Fruit fly (Drosophila melanogaster) whole organism, prepupa: ENCODE measurements around the gene ncd.

ENCODE experiments used
- Blimp-1 ChIP-seq: fragments of 200-800 bp; sonication (Bioruptor generic); optimal IDR thresholded peaks from 3 replicates; lab custom pipeline; 2017; ENCODE audit warnings: missing biosample characterization, missing genetic modification characterization, mild to moderate bottlenecking, moderate library complexity, missing genetic modification reagents
- CG10631 ChIP-seq: fragments of 200-800 bp; sonication (Bioruptor generic); optimal IDR thresholded peaks from 2 replicates; lab custom pipeline; 2016; ENCODE audit warnings: missing biosample characterization, missing genetic modification characterization
- CG11294 ChIP-seq: fragments of 200-800 bp; sonication (Bioruptor generic); IDR thresholded peaks from 2 replicates; pipeline ENCODE4 v1.3.6; 2022; ENCODE audit warnings: missing biosample characterization, missing genetic modification characterization
- CG11762 ChIP-seq: fragments of 200-800 bp; sonication (Bioruptor generic); optimal IDR thresholded peaks from 3 replicates; lab custom pipeline; 2016; ENCODE audit warnings: missing biosample characterization, missing genetic modification characterization; ENCODE audit not compliant: insufficient read depth
- CG15336 ChIP-seq: fragments of 200-800 bp; sonication (Bioruptor generic); IDR thresholded peaks from 2 replicates; pipeline ENCODE4 v1.3.6; 2022; ENCODE audit warnings: missing biosample characterization, missing genetic modification characterization
- CG1621 ChIP-seq: fragments of 200-800 bp; sonication (Bioruptor generic); optimal IDR thresholded peaks from 3 replicates; lab custom pipeline; 2018; ENCODE audit warnings: missing biosample characterization, mild to moderate bottlenecking, missing genetic modification characterization
- CG16779 ChIP-seq: fragments of 200-800 bp; sonication (Bioruptor generic); optimal IDR thresholded peaks from 3 replicates; lab custom pipeline; 2017; ENCODE audit warnings: missing biosample characterization, mild to moderate bottlenecking, missing genetic modification characterization
- CG32006 ChIP-seq: fragments of 200-800 bp; sonication (Bioruptor generic); optimal IDR thresholded peaks from 3 replicates; lab custom pipeline; 2017; ENCODE audit warnings: missing biosample characterization, mild to moderate bottlenecking, missing genetic modification characterization
- CG34406 ChIP-seq: fragments of 200-800 bp; sonication (Bioruptor generic); optimal IDR thresholded peaks from 3 replicates; lab custom pipeline; 2016; ENCODE audit warnings: missing biosample characterization, missing genetic modification characterization
- CG3919 ChIP-seq: fragments of 200-800 bp; sonication (Bioruptor generic); optimal IDR thresholded peaks from 3 replicates; lab custom pipeline; 2016; ENCODE audit warnings: missing biosample characterization, missing genetic modification characterization
- CG6808 ChIP-seq: fragments of 200-800 bp; sonication (Bioruptor generic); optimal IDR thresholded peaks from 3 replicates; lab custom pipeline; 2017; ENCODE audit warnings: missing biosample characterization, missing genetic modification characterization, mild to moderate bottlenecking, moderate library complexity, missing genetic modification reagents
- CG6854 ChIP-seq: fragments of 200-800 bp; sonication (Bioruptor generic); optimal IDR thresholded peaks from 2 replicates; lab custom pipeline; 2017; ENCODE audit warnings: missing biosample characterization, mild to moderate bottlenecking, missing genetic modification characterization
- CG7368 ChIP-seq: fragments of 200-800 bp; sonication (Bioruptor generic); optimal IDR thresholded peaks from 3 replicates; lab custom pipeline; 2016; ENCODE audit warnings: missing biosample characterization, missing genetic modification characterization
- CG8119 ChIP-seq: fragments of 200-800 bp; sonication (Bioruptor generic); IDR thresholded peaks from 3 replicates; pipeline ENCODE4 v1.3.6; 2022; ENCODE audit warnings: missing biosample characterization, missing genetic modification characterization
- CG8319 ChIP-seq: fragments of 200-800 bp; sonication (Bioruptor generic); optimal IDR thresholded peaks from 3 replicates; lab custom pipeline; 2016; ENCODE audit warnings: missing biosample characterization, missing genetic modification characterization
- CG8632 ChIP-seq: fragments of 200-800 bp; sonication (Bioruptor generic); optimal IDR thresholded peaks from 3 replicates; lab custom pipeline; 2016; ENCODE audit warnings: missing biosample characterization, missing genetic modification characterization
- CG9139 ChIP-seq: fragments of 200-800 bp; sonication (Bioruptor generic); optimal IDR thresholded peaks from 3 replicates; lab custom pipeline; 2017; ENCODE audit warnings: missing biosample characterization, mild to moderate bottlenecking, missing genetic modification characterization
- Eip75B ChIP-seq: fragments of 200-800 bp; sonication (Bioruptor generic); optimal IDR thresholded peaks from 3 replicates; lab custom pipeline; 2016; ENCODE audit warnings: missing biosample characterization, missing genetic modification characterization
- Eip78C ChIP-seq: fragments of 200-800 bp; sonication (Bioruptor generic); peaks from one replicate; lab custom pipeline; 2016; ENCODE audit warnings: missing biosample characterization, missing genetic modification characterization
- Eip93F ChIP-seq: fragments of 200-800 bp; sonication (Bioruptor generic); optimal IDR thresholded peaks from 2 replicates; lab custom pipeline; 2016; ENCODE audit warnings: missing biosample characterization, mild to moderate bottlenecking, missing genetic modification characterization
- Ets21C ChIP-seq: fragments of 200-800 bp; sonication (Bioruptor generic); optimal IDR thresholded peaks from 3 replicates; lab custom pipeline; 2016; ENCODE audit warnings: missing biosample characterization, missing genetic modification characterization
- Ets96B ChIP-seq: fragments of 200-800 bp; optimal IDR thresholded peaks from 2 replicates; lab custom pipeline; 2019; ENCODE audit warnings: missing biosample characterization, mild to moderate bottlenecking, missing genetic modification characterization, moderate library complexity
- Gug ChIP-seq: fragments of 200-800 bp; sonication (Bioruptor generic); IDR thresholded peaks from 2 replicates; pipeline ENCODE4 v1.3.6; 2022; ENCODE audit warnings: missing biosample characterization, missing genetic modification characterization
- Hr38 ChIP-seq: sonication (Bioruptor generic); optimal IDR thresholded peaks from 2 replicates; lab custom pipeline; 2016; ENCODE audit warnings: missing biosample characterization, missing genetic modification characterization
- Hr39 ChIP-seq: fragments of 200-800 bp; sonication (Bioruptor generic); optimal IDR thresholded peaks from 2 replicates; lab custom pipeline; 2016; ENCODE audit warnings: missing biosample characterization, missing genetic modification characterization
- Hr4 ChIP-seq: fragments of 200-800 bp; sonication (Bioruptor generic); optimal IDR thresholded peaks from 3 replicates; lab custom pipeline; 2016; ENCODE audit warnings: missing biosample characterization, missing genetic modification characterization
- Lpt ChIP-seq: fragments of 200-800 bp; sonication (Bioruptor generic); optimal IDR thresholded peaks from 3 replicates; lab custom pipeline; 2016; ENCODE audit warnings: missing biosample characterization, missing genetic modification characterization
- Met ChIP-seq: fragments of 200-800 bp; sonication (Bioruptor generic); optimal IDR thresholded peaks from 3 replicates; lab custom pipeline; 2016; ENCODE audit warnings: missing biosample characterization, missing genetic modification characterization
- OdsH ChIP-seq: fragments of 200-800 bp; sonication (Bioruptor generic); optimal IDR thresholded peaks from 3 replicates; lab custom pipeline; 2016; ENCODE audit warnings: missing biosample characterization, missing genetic modification characterization
- Sox14 ChIP-seq: fragments of 200-800 bp; sonication (Bioruptor generic); optimal IDR thresholded peaks from 3 replicates; lab custom pipeline; 2016; ENCODE audit warnings: missing biosample characterization, missing genetic modification characterization
- Sox15 ChIP-seq: fragments of 200-800 bp; sonication (Bioruptor generic); optimal IDR thresholded peaks from 3 replicates; lab custom pipeline; 2016; ENCODE audit warnings: missing biosample characterization, missing genetic modification characterization
- acj6 ChIP-seq: fragments of 200-800 bp; sonication (Bioruptor generic); optimal IDR thresholded peaks from 3 replicates; lab custom pipeline; 2016; ENCODE audit warnings: missing biosample characterization, missing genetic modification characterization
- dac ChIP-seq: fragments of 200-800 bp; sonication (Bioruptor generic); optimal IDR thresholded peaks from 2 replicates; lab custom pipeline; 2017; ENCODE audit warnings: missing biosample characterization, mild to moderate bottlenecking, missing genetic modification characterization
- dsx ChIP-seq: fragments of 200-800 bp; optimal IDR thresholded peaks from 3 replicates; lab custom pipeline; 2019; ENCODE audit warnings: missing biosample characterization, mild to moderate bottlenecking, missing genetic modification characterization, moderate library complexity; ENCODE audit not compliant: poor library complexity, severe bottlenecking
- eg ChIP-seq: fragments of 200-800 bp; sonication (Bioruptor generic); IDR thresholded peaks from 3 replicates; pipeline ENCODE4 v1.3.6; 2022; ENCODE audit warnings: missing biosample characterization, missing genetic modification characterization
- esn ChIP-seq: fragments of 200-800 bp; sonication (Bioruptor generic); optimal IDR thresholded peaks from 2 replicates; lab custom pipeline; 2016; ENCODE audit warnings: missing biosample characterization, mild to moderate bottlenecking, missing genetic modification characterization, moderate library complexity
- fd59A ChIP-seq: fragments of 200-800 bp; sonication (Bioruptor generic); optimal IDR thresholded peaks from 2 replicates; lab custom pipeline; 2017; ENCODE audit warnings: missing biosample characterization, mild to moderate bottlenecking, missing genetic modification characterization, missing genetic modification reagents
- fd85E ChIP-seq: fragments of 200-800 bp; sonication (Bioruptor generic); optimal IDR thresholded peaks from 3 replicates; lab custom pipeline; 2016; ENCODE audit warnings: missing biosample characterization, missing genetic modification characterization
- fkh ChIP-seq: fragments of 200-800 bp; sonication (Bioruptor generic); optimal IDR thresholded peaks from 3 replicates; lab custom pipeline; 2017; ENCODE audit warnings: missing biosample characterization, mild to moderate bottlenecking, missing genetic modification characterization, moderate library complexity
- lz ChIP-seq: fragments of 200-800 bp; sonication (Bioruptor generic); optimal IDR thresholded peaks from 3 replicates; lab custom pipeline; 2016; ENCODE audit warnings: missing biosample characterization, missing genetic modification characterization
- net ChIP-seq: fragments of 200-800 bp; sonication (Bioruptor generic); optimal IDR thresholded peaks from 3 replicates; lab custom pipeline; 2016; ENCODE audit warnings: missing biosample characterization, missing genetic modification characterization
- pdm3 ChIP-seq: fragments of 200-800 bp; sonication (Bioruptor generic); optimal IDR thresholded peaks from 3 replicates; lab custom pipeline; 2016; ENCODE audit warnings: missing biosample characterization, missing genetic modification characterization
- salr ChIP-seq, 2 experiments: fragments of 200-800 bp; sonication (Bioruptor generic); optimal IDR thresholded peaks; 3 replicates each; lab custom pipeline; 2016 to 2018; ENCODE audit warnings: missing biosample characterization in 2 of 2, missing genetic modification characterization in 2 of 2, mild to moderate bottlenecking in 1 of 2
- spab ChIP-seq: fragments of 200-800 bp; sonication (Bioruptor generic); optimal IDR thresholded peaks from 2 replicates; lab custom pipeline; 2017; ENCODE audit warnings: missing biosample characterization, mild to moderate bottlenecking, missing genetic modification characterization, missing genetic modification reagents
- ss ChIP-seq, 2 experiments: fragments of 200-800 bp; sonication (Bioruptor generic); optimal IDR thresholded peaks; 2 replicates in 1 of 2; 3 replicates in 1 of 2; lab custom pipeline; 2017 to 2018; ENCODE audit warnings: mild to moderate bottlenecking in 2 of 2, missing biosample characterization in 2 of 2, missing genetic modification characterization in 2 of 2, moderate library complexity in 1 of 2
- svp ChIP-seq: fragments of 200-800 bp; sonication (Bioruptor generic); peaks from one replicate; lab custom pipeline; 2016; ENCODE audit warnings: missing biosample characterization, missing genetic modification characterization
- topi ChIP-seq: fragments of 200-800 bp; sonication (Bioruptor generic); optimal IDR thresholded peaks from 3 replicates; lab custom pipeline; 2016; ENCODE audit warnings: missing biosample characterization, missing genetic modification characterization
- vri ChIP-seq: fragments of 200-800 bp; sonication (Bioruptor generic); optimal IDR thresholded peaks from 3 replicates; lab custom pipeline; 2016; ENCODE audit warnings: missing biosample characterization, mild to moderate bottlenecking, missing genetic modification characterization

The ncd gene

dm6 chr3R:29758734-29759131 is 48.2 kb downstream of the ncd start:
- TF ChIP-seq topi (GFP tag; lab: Kevin White, UChicago) (no peak), Ets21C (GFP tag; lab: Kevin White, UChicago) (no peak), Eip78C (GFP tag; lab: Kevin White, UChicago) (no peak), lz (GFP tag; lab: Kevin White, UChicago) (no peak), CG3919 (GFP tag; lab: Kevin White, UChicago) (no peak), Hr39 (GFP tag; lab: Kevin White, UChicago) (no peak)

dm6 chr3R:29758129-29758733 is 48.7 kb downstream of the ncd start:
- TF ChIP-seq CG7368 (GFP tag; lab: Kevin White, UChicago): peak; percentile 49
- TF ChIP-seq Hr4 (GFP tag; lab: Kevin White, UChicago): peak; percentile 79
- peak; percentile 62 for TF ChIP-seq CG34406 (GFP tag; lab: Kevin White, UChicago)
- peak; percentile 35 for TF ChIP-seq CG11762 (GFP tag; lab: Kevin White, UChicago)
- no peak for TF ChIP-seq vri
- TF ChIP-seq fd85E (GFP tag; lab: Kevin White, UChicago): peak; percentile 13
- peak; percentile 50 for TF ChIP-seq Eip75B (GFP tag; lab: Kevin White, UChicago)
- peak; percentile 84 for TF ChIP-seq eg (GFP tag; lab: Robert Waterston, UW)
- no peak for TF ChIP-seq Hr38
- peak; percentile 71 for TF ChIP-seq pdm3 (GFP tag; lab: Kevin White, UChicago)
- peak; percentile 59 for TF ChIP-seq acj6 (GFP tag; lab: Kevin White, UChicago)
- TF ChIP-seq Blimp-1 (GFP tag; lab: Kevin White, UChicago): no peak
- peak; percentile 67 for TF ChIP-seq OdsH
- peak; percentile 43 for TF ChIP-seq Hr39 (GFP tag; lab: Kevin White, UChicago)
- peak; percentile 39 for TF ChIP-seq lz (GFP tag; lab: Kevin White, UChicago)
- no peak for TF ChIP-seq Sox15 (GFP tag; lab: Kevin White, UChicago)
- TF ChIP-seq CG6808 (GFP tag; lab: Kevin White, UChicago): peak; percentile 16
- no peak for TF ChIP-seq Eip93F (GFP tag; lab: Kevin White, UChicago)
- peak; percentile 36 for TF ChIP-seq dac
- TF ChIP-seq fd59A (GFP tag; lab: Kevin White, UChicago): no peak
- TF ChIP-seq CG9139: no peak
- TF ChIP-seq svp: peak; percentile 63
- TF ChIP-seq CG15336 (GFP tag; lab: Robert Waterston, UW): peak; percentile 88
- no peak for TF ChIP-seq CG6854 (GFP tag; lab: Kevin White, UChicago)
- peak; percentile 27 for TF ChIP-seq Sox14 (GFP tag; lab: Kevin White, UChicago)
- TF ChIP-seq CG32006: peak; percentile 78
- TF ChIP-seq esn (GFP tag; lab: Kevin White, UChicago): peak; percentile 57
- peak in 1 of 2 experiments; percentile 11 for TF ChIP-seq salr (GFP tag; optimal IDR thresholded peaks at IDR 0.05; lab: Kevin White, UChicago)
- TF ChIP-seq topi (GFP tag; lab: Kevin White, UChicago): peak; percentile 44
- peak; percentile 57; the same call in 1 of the 2 replicates for TF ChIP-seq CG11294
- TF ChIP-seq spab: peak; percentile 23
- peak; percentile 59 for TF ChIP-seq Met (GFP tag; lab: Kevin White, UChicago)
- no peak for TF ChIP-seq fkh (GFP tag; lab: Kevin White, UChicago)
- TF ChIP-seq CG3919 (GFP tag; lab: Kevin White, UChicago): peak; percentile 68
- peak; percentile 49 for TF ChIP-seq net (GFP tag; lab: Kevin White, UChicago)
- no peak for TF ChIP-seq ss (GFP tag; optimal IDR thresholded peaks at IDR 0.05; lab: Kevin White, UChicago)
- TF ChIP-seq Gug: peak; percentile 68
- TF ChIP-seq CG8119 (GFP tag; lab: Robert Waterston, UW): peak; percentile 83
- peak; percentile 40 for TF ChIP-seq CG10631 (GFP tag; lab: Kevin White, UChicago)
- peak; percentile 77 for TF ChIP-seq dsx (GFP tag; lab: Kevin White, UChicago)
- TF ChIP-seq Lpt (GFP tag; lab: Kevin White, UChicago): peak; percentile 38
- no peak for TF ChIP-seq CG16779 (tag; lab: Kevin White, UChicago)
- peak; percentile 60 for TF ChIP-seq CG8632 (GFP tag; lab: Kevin White, UChicago)
- no peak for TF ChIP-seq Ets21C (GFP tag; lab: Kevin White, UChicago)
- peak; percentile 46 for TF ChIP-seq Ets96B
- TF ChIP-seq CG8319: peak; percentile 45
- peak; percentile 1 for TF ChIP-seq CG1621 (tag; lab: Kevin White, UChicago)
